Worm (Caenorhabditis elegans): ENCODE measurements around the gene lec-9.

DNA sequence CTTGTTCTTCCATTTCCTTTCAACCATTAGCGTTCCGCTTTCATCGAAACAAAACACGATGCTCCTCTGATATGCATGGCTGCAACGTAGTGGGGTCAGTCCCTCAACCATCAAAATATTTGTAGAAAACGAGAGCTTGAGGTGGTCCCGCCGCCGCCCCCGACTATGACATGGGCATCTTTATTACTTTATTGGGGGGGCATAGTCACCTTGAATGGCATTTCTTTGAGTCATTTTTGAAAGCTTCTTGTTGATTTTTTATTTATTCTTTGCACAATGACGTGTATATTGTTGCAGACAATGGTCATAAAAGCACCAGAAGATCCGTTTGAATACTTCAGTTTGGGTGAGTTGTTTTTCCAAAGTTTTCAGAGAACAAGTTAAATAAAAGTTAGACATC lies 14.0 kb downstream of the lec-9 start, which contains the start of gene ncs-7:
- TF ChIP-seq klf-2 (GFP tag; conservative IDR thresholded peaks at IDR 0.05) (no peak), ztf-23 (GFP tag; IDR thresholded peaks at IDR 0.05) (no peak), ztf-29 (GFP tag; IDR thresholded peaks at IDR 0.05) (no peak)
